Worm (Caenorhabditis elegans): Measurements from ENCODE around the gene nhr-172.

DNA sequence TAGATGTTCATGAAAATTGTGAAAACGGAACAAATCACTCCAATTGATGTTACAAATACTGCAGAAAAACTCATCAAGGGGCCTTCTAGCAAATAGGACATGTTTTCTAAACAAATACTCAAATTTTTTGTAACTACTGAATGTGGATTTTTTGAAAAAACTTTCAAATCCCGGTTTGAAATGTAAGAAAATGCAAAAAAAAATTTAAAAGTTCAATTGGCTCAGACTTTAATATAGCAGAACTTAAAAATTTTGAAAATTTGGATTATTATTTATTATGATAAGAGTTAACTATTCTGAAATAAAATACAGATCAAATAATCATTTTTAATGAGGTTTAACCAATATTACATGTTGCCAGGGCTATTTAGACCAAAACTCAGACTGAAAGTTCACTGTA is 18.5 kb upstream of the nhr-172 start, which contains the start of gene srbc-9:
- no peak for TF ChIP-seq ceh-16 (tag; optimal IDR thresholded peaks at IDR 0.05)
- no peak for TF ChIP-seq eor-1 (tag; optimal IDR thresholded peaks at IDR 0.05)
- TF ChIP-seq nhr-23 (tag; optimal IDR thresholded peaks at IDR 0.05), result no peak
- no peak for TF ChIP-seq nhr-76 (tag; optimal IDR thresholded peaks at IDR 0.05)
- no peak for TF ChIP-seq sea-2 (GFP tag; optimal IDR thresholded peaks at IDR 0.05)
- no peak for TF ChIP-seq mdl-1 (tag; optimal IDR thresholded peaks at IDR 0.05)
- TF ChIP-seq zag-1 (tag; optimal IDR thresholded peaks at IDR 0.05), result no peak
- TF ChIP-seq nhr-28 (tag; optimal IDR thresholded peaks at IDR 0.05), result no peak
- TF ChIP-seq fkh-2 (tag; optimal IDR thresholded peaks at IDR 0.05), result no peak
- no peak for TF ChIP-seq skn-1 (tag; optimal IDR thresholded peaks at IDR 0.05)
- TF ChIP-seq nhr-237 (tag; optimal IDR thresholded peaks at IDR 0.05), result no peak
- no peak for TF ChIP-seq nhr-25 (tag; optimal IDR thresholded peaks at IDR 0.05)
- no peak for TF ChIP-seq ztf-11 (tag; optimal IDR thresholded peaks at IDR 0.05)
- no peak for TF ChIP-seq aly-2 (tag; optimal IDR thresholded peaks at IDR 0.05)
